Fruit fly (Drosophila melanogaster) whole organism, embryonic: ENCODE results near the gene CG13634.

Experiments
- CG12744 ChIP-seq: fragments of 200-800 bp; sonication (Bioruptor generic); optimal IDR thresholded peaks from 2 replicates; lab custom pipeline; 2016; ENCODE audit warnings: missing biosample characterization, missing genetic modification characterization
- CG4360 ChIP-seq: fragments of 200-800 bp; sonication (Bioruptor generic); IDR thresholded peaks from 2 replicates; pipeline ENCODE4 v1.3.6; 2022; ENCODE audit warnings: missing biosample characterization, missing genetic modification characterization
- CG6854 ChIP-seq: fragments of 200-800 bp; sonication (Bioruptor generic); optimal IDR thresholded peaks from 3 replicates; lab custom pipeline; 2017; ENCODE audit warnings: missing biosample characterization, mild to moderate bottlenecking, missing genetic modification characterization
- CG8478 ChIP-seq: fragments of >200 bp; optimal IDR thresholded peaks from 2 replicates; lab custom pipeline; 2018
- HLHmδ ChIP-seq: fragments of 200-800 bp; sonication (Bioruptor generic); optimal IDR thresholded peaks from 2 replicates; lab custom pipeline; 2018; ENCODE audit warnings: missing biosample characterization, mild to moderate bottlenecking, missing genetic modification characterization, moderate library complexity
- Sox100B ChIP-seq: fragments of 200-800 bp; sonication (Bioruptor generic); optimal IDR thresholded peaks from 3 replicates; lab custom pipeline; 2018; ENCODE audit warnings: missing biosample characterization, mild to moderate bottlenecking, missing genetic modification characterization
- lola ChIP-seq, 3 experiments: fragments of >200 bp in 2 of 3; fragments of 200-800 bp in 1 of 3; sonication (Bioruptor generic) in 1 of 3; optimal IDR thresholded peaks; 2 replicates each; lab custom pipeline; 2017 to 2019; ENCODE audit warnings: missing biosample characterization in 3 of 3, missing genetic modification characterization in 3 of 3, mild to moderate bottlenecking in 1 of 3, moderate library complexity in 1 of 3
- odd ChIP-seq: fragments of 200-800 bp; sonication (Bioruptor generic); optimal IDR thresholded peaks from 2 replicates; lab custom pipeline; 2017; ENCODE audit warnings: missing biosample characterization, mild to moderate bottlenecking, missing genetic modification characterization

DNA sequence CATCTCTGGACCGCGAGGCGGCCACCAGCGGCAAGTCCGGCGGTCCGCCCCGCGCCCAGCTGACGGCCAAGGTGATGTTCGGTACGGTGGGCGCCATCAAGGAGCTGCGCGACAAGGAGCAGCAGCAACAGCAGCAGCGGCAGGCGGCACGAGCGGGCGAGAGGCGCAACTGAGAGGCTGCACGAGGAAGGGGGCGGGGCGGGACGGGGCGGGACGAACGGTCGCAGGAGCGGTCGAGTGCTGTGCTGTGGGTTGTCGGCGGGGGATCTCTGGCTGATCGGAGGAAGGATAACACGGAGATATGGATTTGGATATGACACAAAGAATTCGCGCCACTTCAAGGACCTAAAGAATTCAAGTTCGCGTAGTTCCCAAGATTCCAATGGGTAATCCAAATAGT is 20.3 kb downstream of the CG13634 start:
- no peak for TF ChIP-seq odd
- no peak for TF ChIP-seq CG4360 (GFP tag; lab: Robert Waterston, UW)
- no peak for TF ChIP-seq Sox100B
- no peak for TF ChIP-seq lola (GFP tag; optimal IDR thresholded peaks at IDR 0.05; lab: Kevin White, UChicago)
- no peak for TF ChIP-seq CG6854 (GFP tag; lab: Kevin White, UChicago)
- TF ChIP-seq HLHmδ (GFP tag; lab: Kevin White, UChicago) = no peak
- no peak for TF ChIP-seq CG8478 (lab: Kevin White, UChicago)
- no peak for TF ChIP-seq CG12744 (GFP tag; lab: Kevin White, UChicago)
